Worm (Caenorhabditis elegans) whole organism, mixed stage, embryonic: ENCODE measurements around the gene rbm-39.

Source experiments
- bed-3 ChIP-seq: fragments of 200-800 bp; sonication (Bioruptor generic); optimal IDR thresholded peaks from 3 replicates; lab custom pipeline; 2018; ENCODE audit warnings: mild to moderate bottlenecking, missing genetic modification characterization, moderate library complexity, missing compliant biosample characterization
- blmp-1 ChIP-seq: fragments of 150-350 bp; optimal IDR thresholded peaks from 2 replicates; lab custom pipeline; 2014; ENCODE audit warnings: missing biosample characterization, missing genetic modification characterization
- cnd-1 ChIP-seq: fragments of 200-800 bp; sonication (Bioruptor generic); optimal IDR thresholded peaks from 2 replicates; lab custom pipeline; 2018; ENCODE audit warnings: mild to moderate bottlenecking, missing genetic modification characterization, missing compliant biosample characterization
- flh-1 ChIP-seq: fragments of 200-800 bp; sonication (Bioruptor generic); optimal IDR thresholded peaks from 2 replicates; lab custom pipeline; 2018; ENCODE audit warnings: mild to moderate bottlenecking, missing genetic modification characterization, moderate library complexity, missing compliant biosample characterization
- lin-13 ChIP-seq: fragments of 150-350 bp; optimal IDR thresholded peaks from 2 replicates; lab custom pipeline; 2014; ENCODE audit warnings: missing biosample characterization, missing genetic modification characterization
- mep-1 ChIP-seq: fragments of 150-350 bp; optimal IDR thresholded peaks from 2 replicates; lab custom pipeline; 2017; ENCODE audit warnings: missing biosample characterization, missing genetic modification reagents, missing genetic modification characterization, inconsistent platforms
- pha-4 ChIP-seq: fragments of 150-350 bp; optimal IDR thresholded peaks from 2 replicates; lab custom pipeline; 2018; ENCODE audit warnings: missing biosample characterization, missing genetic modification reagents, missing genetic modification characterization
- snpc-4 ChIP-seq: fragments of 150-350 bp; optimal IDR thresholded peaks from 2 replicates; lab custom pipeline; 2014; ENCODE audit warnings: missing biosample characterization, missing genetic modification characterization
- sptf-1 ChIP-seq: sonication (generic microtip); optimal IDR thresholded peaks from 2 replicates; lab custom pipeline; 2017; ENCODE audit warnings: mild to moderate bottlenecking, missing genetic modification characterization, moderate library complexity, missing compliant biosample characterization
- unc-62 ChIP-seq: fragments of 150-350 bp; optimal IDR thresholded peaks from 2 replicates; lab custom pipeline; 2014; ENCODE audit warnings: missing biosample characterization, missing genetic modification reagents, missing genetic modification characterization
- ztf-11 ChIP-seq: fragments of 150-350 bp; optimal IDR thresholded peaks from 2 replicates; lab custom pipeline; 2014; ENCODE audit warnings: missing biosample characterization, missing genetic modification characterization

ce11 chrIV:983558-983957 is 28.9 kb upstream of the rbm-39 start:
- no peak for TF ChIP-seq lin-13 (tag; lab: Kevin White, UChicago)
- no peak for TF ChIP-seq blmp-1 (tag; lab: Kevin White, UChicago)
- no peak for TF ChIP-seq flh-1 (GFP tag; lab: Kevin White, UChicago)
- no peak for TF ChIP-seq pha-4 (tag; lab: Kevin White, UChicago)
- TF ChIP-seq mep-1: no peak
- no peak for TF ChIP-seq ztf-11
- no peak for TF ChIP-seq cnd-1 (tag; lab: Kevin White, UChicago)
- no peak for TF ChIP-seq bed-3 (GFP tag; lab: Kevin White, UChicago)
- TF ChIP-seq snpc-4 (tag; lab: Kevin White, UChicago): no peak
- no peak for TF ChIP-seq unc-62 (GFP tag; lab: Kevin White, UChicago)
- no peak for TF ChIP-seq sptf-1 (tag; lab: Kevin White, UChicago)
